Fruit fly (Drosophila melanogaster): ENCODE results near the gene CG33124.

- no peak for TF ChIP-seq CG8478 (optimal IDR thresholded peaks at IDR 0.05)
- TF ChIP-seq CTCF (optimal IDR thresholded peaks at IDR 0.05), result no peak
Observed at dm6 chr2L:2251175-2251574, 42.3 kb upstream of the CG33124 start, which contains the start of gene Ser12.

Measured in S2 (cell line).